Worm (Caenorhabditis elegans) whole organism, young adult: ENCODE data around the gene chts-1.

Experiments used
- C17E4.6 ChIP-seq: fragments of 200-800 bp; sonication (Bioruptor generic); IDR thresholded peaks from 2 replicates; pipeline ENCODE4 v1.3.6; 2022; ENCODE audit warnings: missing genetic modification reagents, missing genetic modification characterization, missing compliant biosample characterization
- D2030.7 ChIP-seq: fragments of 200-800 bp; sonication (Bioruptor generic); IDR thresholded peaks from 2 replicates; pipeline ENCODE4 v1.3.6; 2022; ENCODE audit warnings: missing genetic modification reagents, missing genetic modification characterization, missing compliant biosample characterization
- F10E7.11 ChIP-seq: sonication (generic microtip); optimal IDR thresholded peaks from 2 replicates; lab custom pipeline; 2017; ENCODE audit warnings: mild to moderate bottlenecking, missing genetic modification characterization, moderate library complexity, missing compliant biosample characterization
- F22D6.2 ChIP-seq: sonication (generic microtip); optimal IDR thresholded peaks from 2 replicates; lab custom pipeline; 2016; ENCODE audit warnings: mild to moderate bottlenecking, missing genetic modification characterization, missing compliant biosample characterization
- F33H1.4 ChIP-seq: fragments of 200-800 bp; sonication (Bioruptor generic); IDR thresholded peaks from 2 replicates; pipeline ENCODE4 v1.3.6; 2022; ENCODE audit warnings: missing genetic modification reagents, missing genetic modification characterization, missing compliant biosample characterization
- F37B4.10 ChIP-seq: fragments of 200-800 bp; sonication (Bioruptor generic); IDR thresholded peaks from 2 replicates; pipeline ENCODE4 v1.3.6; 2022; ENCODE audit warnings: missing genetic modification characterization, missing compliant biosample characterization
- F57A8.1 ChIP-seq: fragments of 200-800 bp; sonication (Bioruptor generic); optimal IDR thresholded peaks from 2 replicates; lab custom pipeline; 2018; ENCODE audit warnings: mild to moderate bottlenecking, missing genetic modification characterization, moderate library complexity, missing compliant biosample characterization
- Y56A3A.18 ChIP-seq: fragments of 200-800 bp; sonication (Bioruptor generic); IDR thresholded peaks from 2 replicates; pipeline ENCODE4 v1.3.6; 2022; ENCODE audit warnings: missing genetic modification reagents, missing genetic modification characterization, missing compliant biosample characterization
- Y67H2A.10 ChIP-seq: fragments of 200-800 bp; sonication (Bioruptor generic); conservative IDR thresholded peaks from 2 replicates; pipeline ENCODE4 v1.3.6; 2022; ENCODE audit warnings: missing genetic modification reagents, missing genetic modification characterization, missing compliant biosample characterization
- Y79H2A.3 ChIP-seq: fragments of 200-800 bp; sonication (Bioruptor generic); conservative IDR thresholded peaks from 2 replicates; pipeline ENCODE4 v1.3.6; 2022; ENCODE audit warnings: missing genetic modification reagents, missing genetic modification characterization, missing compliant biosample characterization
- akir-1 ChIP-seq: fragments of 200-800 bp; sonication (Bioruptor generic); optimal IDR thresholded peaks from 2 replicates; lab custom pipeline; 2018; ENCODE audit warnings: mild to moderate bottlenecking, missing genetic modification characterization, moderate library complexity, missing compliant biosample characterization
- atf-7 ChIP-seq: sonication (generic microtip); optimal IDR thresholded peaks from 2 replicates; lab custom pipeline; 2017; ENCODE audit warnings: mild to moderate bottlenecking, missing genetic modification characterization, missing compliant biosample characterization
- cebp-2 ChIP-seq: fragments of 200-800 bp; sonication (Bioruptor generic); IDR thresholded peaks from 2 replicates; pipeline ENCODE4 v1.3.6; 2022; ENCODE audit warnings: missing genetic modification characterization, missing compliant biosample characterization
- ceh-27 ChIP-seq: fragments of 200-800 bp; sonication (Bioruptor generic); optimal IDR thresholded peaks from 2 replicates; lab custom pipeline; 2018; ENCODE audit warnings: mild to moderate bottlenecking, missing genetic modification characterization, moderate library complexity, missing compliant biosample characterization
- ceh-40 ChIP-seq: fragments of 200-800 bp; sonication (Bioruptor generic); IDR thresholded peaks from 2 replicates; pipeline ENCODE4 v1.3.6; 2022; ENCODE audit warnings: missing genetic modification characterization, missing compliant biosample characterization
- ceh-91 ChIP-seq: fragments of 200-800 bp; sonication (Bioruptor generic); IDR thresholded peaks from 2 replicates; pipeline ENCODE4 v1.3.6; 2022; ENCODE audit warnings: missing genetic modification reagents, missing genetic modification characterization, missing compliant biosample characterization
- efl-1 ChIP-seq: fragments of 150-350 bp; optimal IDR thresholded peaks from 2 replicates; lab custom pipeline; 2014; ENCODE audit warnings: missing biosample characterization, missing genetic modification reagents, missing genetic modification characterization
- hlh-12 ChIP-seq: sonication (generic microtip); optimal IDR thresholded peaks from 2 replicates; lab custom pipeline; 2016; ENCODE audit warnings: missing genetic modification characterization, missing compliant biosample characterization
- let-526 ChIP-seq: fragments of 200-800 bp; sonication (Bioruptor generic); IDR thresholded peaks from 2 replicates; pipeline ENCODE4 v1.3.6; 2022; ENCODE audit warnings: missing genetic modification reagents, missing genetic modification characterization, missing compliant biosample characterization
- lin-35 ChIP-seq, 3 experiments: fragments of 150-350 bp in 2 of 3; sonication (generic microtip) in 1 of 3; optimal IDR thresholded peaks; 2 replicates each; lab custom pipeline; 2014 to 2018; ENCODE audit warnings: missing biosample characterization in 3 of 3, missing genetic modification characterization in 3 of 3, missing genetic modification reagents in 3 of 3
- madf-8 ChIP-seq: fragments of 200-800 bp; sonication (Bioruptor generic); conservative IDR thresholded peaks from 2 replicates; pipeline ENCODE4 v1.3.6; 2022; ENCODE audit warnings: missing genetic modification reagents, missing genetic modification characterization, missing compliant biosample characterization
- nfya-2 ChIP-seq: fragments of 200-800 bp; sonication (Bioruptor generic); IDR thresholded peaks from 2 replicates; pipeline ENCODE4 v1.3.6; 2022; ENCODE audit warnings: missing genetic modification reagents, missing genetic modification characterization, missing compliant biosample characterization
- nhr-120 ChIP-seq: fragments of 200-800 bp; sonication (Bioruptor generic); IDR thresholded peaks from 2 replicates; pipeline ENCODE4 v1.3.6; 2022; ENCODE audit warnings: missing genetic modification characterization, missing compliant biosample characterization
- pha-4 ChIP-seq: fragments of 150-350 bp; sonication (generic microtip); optimal IDR thresholded peaks from 2 replicates; lab custom pipeline; 2014; ENCODE audit warnings: missing biosample characterization, missing genetic modification reagents, missing genetic modification characterization
- rcor-1 ChIP-seq: fragments of 200-800 bp; sonication (Bioruptor generic); IDR thresholded peaks from 2 replicates; pipeline ENCODE4 v1.3.6; 2022; ENCODE audit warnings: missing genetic modification reagents, missing genetic modification characterization, missing compliant biosample characterization
- repo-1 ChIP-seq: sonication (generic microtip); optimal IDR thresholded peaks from 2 replicates; lab custom pipeline; 2017; ENCODE audit warnings: mild to moderate bottlenecking, missing genetic modification characterization, missing compliant biosample characterization
- sdz-38 ChIP-seq: sonication (generic microtip); optimal IDR thresholded peaks from 2 replicates; lab custom pipeline; 2016; ENCODE audit warnings: missing genotype, missing genetic modification characterization, missing compliant biosample characterization
- snpc-3.4 ChIP-seq: sonication (generic microtip); optimal IDR thresholded peaks from 2 replicates; lab custom pipeline; 2017; ENCODE audit warnings: missing genetic modification characterization, mild to moderate bottlenecking, missing compliant biosample characterization, antibody characterized with exemption, moderate library complexity, missing genotype, missing genetic modification reagents
- unc-130 ChIP-seq: sonication (generic microtip); optimal IDR thresholded peaks from 2 replicates; lab custom pipeline; 2016; ENCODE audit warnings: missing genetic modification reagents, missing genetic modification characterization, missing compliant biosample characterization
- xnd-1 ChIP-seq: sonication (generic microtip); optimal IDR thresholded peaks from 2 replicates; lab custom pipeline; 2016; ENCODE audit warnings: missing genotype, missing genetic modification reagents, missing genetic modification characterization, missing compliant biosample characterization
- zfh-2 ChIP-seq: fragments of 200-800 bp; sonication (Bioruptor generic); conservative IDR thresholded peaks from 2 replicates; pipeline ENCODE4 v1.3.6; 2022; ENCODE audit warnings: missing genetic modification reagents, missing genetic modification characterization, missing compliant biosample characterization
- zim-3 ChIP-seq: sonication (generic microtip); optimal IDR thresholded peaks from 2 replicates; lab custom pipeline; 2017; ENCODE audit warnings: mild to moderate bottlenecking, missing genetic modification characterization, moderate library complexity, missing compliant biosample characterization
- ztf-28 ChIP-seq: fragments of 200-800 bp; sonication (Bioruptor generic); IDR thresholded peaks from 2 replicates; pipeline ENCODE4 v1.3.6; 2022; ENCODE audit warnings: missing genetic modification reagents, missing genetic modification characterization, missing compliant biosample characterization

chts-1 gene

DNA sequence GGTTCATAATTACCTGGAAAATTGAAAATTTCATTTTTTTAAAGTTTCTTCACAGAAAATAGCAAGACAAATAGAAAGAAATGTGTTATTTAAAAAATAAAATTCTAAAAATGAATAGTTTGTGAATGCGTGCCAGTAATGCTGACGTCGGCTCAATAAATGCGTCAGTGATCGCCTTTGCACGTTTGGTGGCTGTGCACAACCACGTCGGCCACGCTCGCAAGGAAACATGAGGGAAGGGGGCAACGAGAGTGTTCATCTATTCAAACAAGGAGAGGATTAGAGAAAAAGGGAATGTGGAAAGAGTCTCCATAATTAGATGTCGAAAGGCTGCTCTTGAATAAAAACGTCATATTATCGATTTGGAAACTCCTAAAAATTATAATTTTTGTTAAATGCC, 18.5 kb downstream of the chts-1 start, which contains the start of gene uggt-1 (continued):
- TF ChIP-seq snpc-3.4 (tag; lab: Kevin White, UChicago): peak; percentile 11
- peak; percentile 88 for TF ChIP-seq atf-7 (tag; lab: Kevin White, UChicago)
- no peak for TF ChIP-seq F33H1.4
- TF ChIP-seq, all 124 proteins: peak for 41

DNA sequence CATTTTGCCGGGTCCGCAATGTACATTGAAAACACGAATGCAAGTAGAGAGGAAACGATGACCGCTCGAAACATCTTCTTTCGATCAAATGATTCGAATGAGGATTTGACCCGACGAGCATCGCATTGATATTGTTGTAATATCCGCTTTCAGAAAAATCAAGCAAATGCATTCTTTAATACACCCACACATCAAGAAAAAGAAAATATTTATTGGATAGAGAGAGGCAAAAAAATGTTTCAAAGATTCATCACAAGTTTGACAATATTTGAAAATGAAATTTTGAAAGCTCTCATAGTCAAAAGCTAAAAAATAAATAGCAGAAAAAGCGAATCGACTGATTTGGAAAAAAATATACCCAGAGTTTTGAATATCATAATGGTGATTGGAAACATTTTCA, 24.0 kb downstream of the chts-1 start, which contains the start of gene try-14:
TSS of gene try-14 (minus strand) at position 101 of the 400 bp plus-strand sequence.
- TF ChIP-seq hlh-12 (tag; lab: Kevin White, UChicago) (no peak), cebp-2 (GFP tag; lab: Robert Waterston, UW) (no peak), Y67H2A.10 (GFP tag; lab: Robert Waterston, UW) (no peak), ztf-28 (GFP tag; lab: Robert Waterston, UW) (no peak), rcor-1 (GFP tag; lab: Robert Waterston, UW) (no peak), Y56A3A.18 (no peak), repo-1 (no peak), D2030.7 (GFP tag; lab: Robert Waterston, UW) (no peak), madf-8 (GFP tag; lab: Robert Waterston, UW) (no peak), let-526 (no peak), lin-35 (GFP tag; optimal IDR thresholded peaks at IDR 0.05; lab: Kevin White, UChicago) (no peak), pha-4 (tag; lab: Kevin White, UChicago) (no peak), unc-130 (no peak)
- TF ChIP-seq, all 124 proteins: peak for 0

DNA sequence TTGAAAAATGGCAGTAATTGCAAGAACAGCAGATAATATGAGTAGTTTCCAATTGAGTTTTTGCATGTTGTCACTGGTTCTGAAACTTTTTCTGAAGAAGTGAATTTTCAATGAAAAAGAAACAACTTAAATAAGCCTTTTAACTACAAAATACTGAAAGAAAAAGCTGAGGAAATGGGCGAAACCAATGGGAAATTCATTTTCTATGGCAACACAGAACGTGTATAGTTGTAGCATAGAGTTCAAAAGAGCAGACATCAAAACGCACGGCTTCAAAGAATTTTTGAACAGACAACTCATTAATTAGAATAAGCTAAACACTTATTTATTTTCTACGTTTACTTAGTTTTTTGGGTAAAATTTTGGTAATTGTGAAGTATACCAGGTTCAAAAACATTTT, 26.4 kb downstream of the chts-1 start, which contains the start of gene F48E3.2:
TSS of gene F48E3.2 (minus strand) at position 101 of the 400 bp plus-strand sequence.
- TF ChIP-seq nhr-120 (GFP tag; lab: Robert Waterston, UW): no peak
- TF ChIP-seq zim-3 (tag; lab: Kevin White, UChicago): no peak
- TF ChIP-seq efl-1: no peak
- no peak for TF ChIP-seq cebp-2 (GFP tag; lab: Robert Waterston, UW)
- TF ChIP-seq ceh-40: no peak
- TF ChIP-seq F22D6.2: no peak
- TF ChIP-seq Y79H2A.3: no peak
- no peak for TF ChIP-seq F10E7.11 (tag; lab: Kevin White, UChicago)

DNA sequence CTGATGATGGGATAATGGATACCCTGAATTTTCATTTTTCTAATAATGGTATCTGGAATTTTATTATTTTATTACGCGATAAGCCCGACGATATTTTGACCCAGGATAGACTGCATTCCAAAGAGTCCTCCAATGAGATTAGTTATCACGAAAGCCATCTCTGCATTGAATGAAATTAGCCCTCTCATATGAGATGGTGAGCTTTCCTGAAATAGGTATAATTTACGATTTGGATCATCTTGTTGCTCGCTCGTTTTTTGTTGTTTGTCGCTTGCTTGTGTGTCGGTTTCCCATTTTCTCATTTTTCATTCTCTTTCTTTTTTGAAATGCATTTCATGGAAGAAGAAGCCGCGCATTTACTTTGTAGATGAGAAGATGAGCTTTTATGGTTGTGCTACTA, 27.9 kb downstream of the chts-1 start:
- TF ChIP-seq pha-4 (tag; lab: Kevin White, UChicago) (no peak), F57A8.1 (no peak), akir-1 (GFP tag; lab: Kevin White, UChicago) (no peak), ceh-91 (no peak), F37B4.10 (GFP tag; lab: Robert Waterston, UW) (0 out of 2 replicates have a peak, but pooled peaks have one; percentile 68)

DNA sequence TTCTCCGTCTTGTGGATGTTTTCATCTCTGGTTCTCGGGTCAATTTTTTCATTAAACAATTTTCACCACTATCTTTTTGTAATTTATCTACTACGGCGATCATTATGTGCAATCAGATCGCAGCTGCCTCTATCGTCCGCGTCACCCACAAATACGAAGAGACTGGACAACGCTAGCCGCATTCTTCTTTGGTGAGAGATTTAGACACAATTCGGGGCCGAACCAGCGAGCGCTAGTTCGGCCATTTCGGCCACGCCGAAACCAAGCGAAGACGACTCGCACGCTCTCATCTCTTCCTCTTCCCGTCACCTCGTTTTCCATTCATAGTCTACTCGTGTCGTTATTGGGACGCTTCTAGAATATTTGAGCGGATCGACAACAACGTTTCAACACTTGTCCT, 33.7 kb downstream of the chts-1 start, which contains the start of gene gly-12:
TSS of gene gly-12 (plus strand) at position 117 of the 400 bp plus-strand sequence.
- TF ChIP-seq nfya-2 (GFP tag; lab: Robert Waterston, UW) (no peak), ceh-27 (GFP tag; lab: Kevin White, UChicago) (peak; percentile 36), C17E4.6 (GFP tag; lab: Robert Waterston, UW) (no peak), sdz-38 (no peak), zfh-2 (GFP tag; lab: Robert Waterston, UW) (peak; percentile 74), xnd-1 (tag; lab: Kevin White, UChicago) (no peak)
- TF ChIP-seq, all 124 proteins: peak for 2
